Worm (Caenorhabditis elegans) whole organism, L4 larva: Measurements from ENCODE around the gene T08A11.1.

ENCODE experiments used
- R02D3.7 ChIP-seq: fragments of 150-350 bp; sonication (generic microtip); optimal IDR thresholded peaks from 3 replicates; lab custom pipeline; 2014; ENCODE audit warnings: missing biosample characterization, missing genetic modification characterization
- ama-1 ChIP-seq: fragments of 150-350 bp; optimal IDR thresholded peaks from 2 replicates; lab custom pipeline; 2014; ENCODE audit warnings: inconsistent platforms, mixed read lengths
- ceh-28 ChIP-seq: fragments of 150-350 bp; optimal IDR thresholded peaks from 2 replicates; lab custom pipeline; 2014; ENCODE audit warnings: missing biosample characterization, missing genetic modification reagents, missing genetic modification characterization
- cey-2 ChIP-seq: sonication (generic microtip); optimal IDR thresholded peaks from 3 replicates; lab custom pipeline; 2017; ENCODE audit warnings: missing genetic modification characterization, mild to moderate bottlenecking, missing compliant biosample characterization, antibody characterized with exemption, borderline replicate concordance; ENCODE audit not compliant: insufficient read depth
- lin-39 ChIP-seq: fragments of 150-350 bp; optimal IDR thresholded peaks from 2 replicates; lab custom pipeline; 2014; ENCODE audit warnings: missing biosample characterization, missing genetic modification reagents, missing genetic modification characterization
- nhr-76 ChIP-seq: fragments of 150-350 bp; optimal IDR thresholded peaks from 2 replicates; lab custom pipeline; 2014; ENCODE audit warnings: missing biosample characterization, missing genetic modification characterization
- nhr-77 ChIP-seq: fragments of 150-350 bp; optimal IDR thresholded peaks from 2 replicates; lab custom pipeline; 2014; ENCODE audit warnings: missing biosample characterization, missing genetic modification characterization
- snpc-4 ChIP-seq: fragments of 150-350 bp; optimal IDR thresholded peaks from 2 replicates; lab custom pipeline; 2014; ENCODE audit warnings: missing biosample characterization, missing genetic modification characterization
- unc-62 ChIP-seq, 3 experiments: fragments of 150-350 bp in 1 of 3; sonication (generic microtip); optimal IDR thresholded peaks in 2 of 3; peaks in 1 of 3; 1 replicate in 1 of 3; 2 replicates in 2 of 3; lab custom pipeline; 2014 to 2017; ENCODE audit warnings: missing biosample characterization in 3 of 3, missing genetic modification characterization in 3 of 3, missing genetic modification reagents in 3 of 3, missing genotype in 1 of 3

- TF ChIP-seq ama-1 (lab: Kevin White, UChicago) = no peak
- no peak for TF ChIP-seq cey-2 (tag; lab: Kevin White, UChicago)
- no peak for TF ChIP-seq nhr-77
- no peak for TF ChIP-seq lin-39 (tag; lab: Kevin White, UChicago)
- no peak for TF ChIP-seq ceh-28 (tag; lab: Kevin White, UChicago)
- no peak for TF ChIP-seq R02D3.7 (tag; lab: Kevin White, UChicago)
- TF ChIP-seq snpc-4 (tag; lab: Kevin White, UChicago) = no peak
- TF ChIP-seq unc-62 (GFP tag; optimal IDR thresholded peaks at IDR 0.05 in 1 of 2; lab: Kevin White, UChicago) = no peak
- no peak for TF ChIP-seq unc-62 (tag; optimal IDR thresholded peaks at IDR 0.05; lab: Kevin White, UChicago)
- no peak for TF ChIP-seq nhr-76 (tag; lab: Kevin White, UChicago)
Observed at ce11 chrIII:4204964-4205363, 58.0 kb downstream of the T08A11.1 start.
